Worm (Caenorhabditis elegans) whole organism, L3 larva: ENCODE results near the gene fbxa-63.

Experiments
- ceh-82 ChIP-seq: fragments of 150-350 bp; optimal IDR thresholded peaks from 2 replicates; lab custom pipeline; 2014; ENCODE audit warnings: missing biosample characterization, missing genetic modification characterization
- ceh-9 ChIP-seq: sonication (generic microtip); optimal IDR thresholded peaks from 2 replicates; lab custom pipeline; 2018; ENCODE audit warnings: missing biosample characterization, missing genetic modification characterization
- daf-12 ChIP-seq: fragments of 150-350 bp; optimal IDR thresholded peaks from 2 replicates; lab custom pipeline; 2014; ENCODE audit warnings: missing biosample characterization, missing genetic modification reagents, missing genetic modification characterization
- unc-62 ChIP-seq: fragments of 150-350 bp; sonication (generic microtip); optimal IDR thresholded peaks from 4 replicates; lab custom pipeline; 2014; ENCODE audit warnings: missing biosample characterization, missing genetic modification reagents, missing genetic modification characterization

DNA sequence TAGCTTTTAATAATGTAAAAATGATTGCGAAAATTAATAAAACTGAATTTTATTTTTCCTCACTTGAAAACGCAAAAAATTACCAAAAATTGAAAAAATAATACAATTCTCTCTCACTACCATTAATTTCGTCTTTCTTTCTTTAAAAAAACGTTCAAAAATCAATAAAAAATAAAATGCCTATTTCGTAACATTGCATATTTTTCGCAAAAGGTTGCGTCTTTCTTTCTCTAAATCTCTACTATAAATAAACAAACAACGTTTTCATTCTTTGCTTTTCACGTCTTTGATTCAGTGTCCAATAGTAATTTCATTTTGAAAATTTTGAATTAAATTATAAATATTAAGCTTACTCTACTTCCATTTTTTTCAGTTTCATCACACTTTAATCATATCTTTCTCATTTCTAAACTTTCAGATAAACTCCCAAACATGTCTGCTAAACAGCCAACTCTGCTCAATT lies 41.3 kb downstream of the fbxa-63 start, which contains the start of gene fbxa-37:
- TF ChIP-seq ceh-82 (no peak), ceh-9 (no peak), unc-62 (GFP tag; lab: Kevin White, UChicago) (no peak), daf-12 (tag; lab: Kevin White, UChicago) (no peak)
